Fruit fly (Drosophila melanogaster) whole organism, embryonic: ENCODE measurements around the gene CG31249.

ENCODE experiments used
- Atf6 ChIP-seq: fragments of 200-800 bp; sonication (Bioruptor generic); IDR thresholded peaks from 2 replicates; pipeline ENCODE4 v1.3.6; 2022; ENCODE audit warnings: missing biosample characterization, missing genetic modification characterization
- CG10267 ChIP-seq: fragments of 200-800 bp; sonication (Bioruptor generic); optimal IDR thresholded peaks from 2 replicates; lab custom pipeline; 2018; ENCODE audit warnings: missing biosample characterization, mild to moderate bottlenecking, missing genetic modification characterization, moderate library complexity
- CG13624 ChIP-seq: fragments of 200-800 bp; sonication (Bioruptor generic); optimal IDR thresholded peaks from 2 replicates; lab custom pipeline; 2016; ENCODE audit warnings: missing biosample characterization, missing genetic modification characterization
- CG18476 ChIP-seq: fragments of 200-800 bp; sonication (Bioruptor generic); optimal IDR thresholded peaks from 2 replicates; lab custom pipeline; 2016; ENCODE audit warnings: missing biosample characterization, mild to moderate bottlenecking, missing genetic modification characterization
- CG2129 ChIP-seq: fragments of 200-800 bp; sonication (Bioruptor generic); IDR thresholded peaks from 2 replicates; pipeline ENCODE4 v1.3.6; 2022; ENCODE audit warnings: missing biosample characterization, missing genetic modification characterization; ENCODE audit not compliant: partially characterized antibody
- CG2875 ChIP-seq: fragments of 200-800 bp; sonication (Bioruptor generic); optimal IDR thresholded peaks from 2 replicates; lab custom pipeline; 2017; ENCODE audit warnings: missing biosample characterization, mild to moderate bottlenecking, missing genetic modification characterization, missing genetic modification reagents
- CG30431 ChIP-seq: fragments of 200-800 bp; sonication (Bioruptor generic); optimal IDR thresholded peaks from 2 replicates; lab custom pipeline; 2017; ENCODE audit warnings: missing biosample characterization, missing genetic modification characterization
- CG33213 ChIP-seq: fragments of 200-800 bp; sonication (Bioruptor generic); optimal IDR thresholded peaks from 3 replicates; lab custom pipeline; 2016; ENCODE audit warnings: missing biosample characterization, missing genetic modification characterization
- CG3407 ChIP-seq: fragments of 200-800 bp; sonication (Bioruptor generic); optimal IDR thresholded peaks from 2 replicates; lab custom pipeline; 2018; ENCODE audit warnings: missing biosample characterization, mild to moderate bottlenecking, missing genetic modification characterization
- CG7786 ChIP-seq: fragments of 200-800 bp; sonication (Bioruptor generic); optimal IDR thresholded peaks from 2 replicates; lab custom pipeline; 2016; ENCODE audit warnings: missing biosample characterization, missing genetic modification characterization
- CG9876 ChIP-seq: fragments of 200-800 bp; sonication (Bioruptor generic); optimal IDR thresholded peaks from 2 replicates; lab custom pipeline; 2016; ENCODE audit warnings: missing biosample characterization, missing genetic modification characterization
- Dfd ChIP-seq, 2 experiments: fragments of >200 bp; optimal IDR thresholded peaks; 2 replicates each; lab custom pipeline; 2017; ENCODE audit warnings: missing biosample characterization in 2 of 2, missing genetic modification characterization in 2 of 2
- Dip3 ChIP-seq: fragments of 200-800 bp; sonication (Bioruptor generic); optimal IDR thresholded peaks from 3 replicates; lab custom pipeline; 2016; ENCODE audit warnings: missing biosample characterization, missing genetic modification characterization
- Drgx ChIP-seq: fragments of 200-800 bp; sonication (Bioruptor generic); IDR thresholded peaks from 2 replicates; pipeline ENCODE4 v1.3.6; 2022; ENCODE audit warnings: missing biosample characterization, missing genetic modification characterization
- ERR ChIP-seq: fragments of 200-800 bp; sonication (Bioruptor generic); optimal IDR thresholded peaks from 2 replicates; lab custom pipeline; 2016; ENCODE audit warnings: missing biosample characterization, missing genetic modification characterization
- Eip74EF ChIP-seq, 2 experiments: fragments of 200-800 bp in 1 of 2; fragments of >200 bp in 1 of 2; sonication (Bioruptor generic) in 1 of 2; optimal IDR thresholded peaks; 2 replicates each; lab custom pipeline; 2017 to 2019; ENCODE audit warnings: missing biosample characterization in 2 of 2, missing genetic modification characterization in 2 of 2, mild to moderate bottlenecking in 1 of 2, moderate library complexity in 1 of 2
- Ets97D ChIP-seq: fragments of 200-800 bp; sonication (Bioruptor generic); optimal IDR thresholded peaks from 3 replicates; lab custom pipeline; 2016; ENCODE audit warnings: missing biosample characterization, missing genetic modification characterization
- HLH4C ChIP-seq: fragments of 200-800 bp; sonication (Bioruptor generic); IDR thresholded peaks from 3 replicates; pipeline ENCODE4 v1.3.6; 2022; ENCODE audit warnings: missing biosample characterization, missing genetic modification characterization; ENCODE audit not compliant: partially characterized antibody
- HLHmδ ChIP-seq: fragments of 200-800 bp; sonication (Bioruptor generic); optimal IDR thresholded peaks from 2 replicates; lab custom pipeline; 2018; ENCODE audit warnings: missing biosample characterization, mild to moderate bottlenecking, missing genetic modification characterization, moderate library complexity
- Hmx ChIP-seq: fragments of 200-800 bp; sonication (Bioruptor generic); optimal IDR thresholded peaks from 2 replicates; lab custom pipeline; 2016; ENCODE audit warnings: missing biosample characterization, missing genetic modification characterization
- Lpt ChIP-seq: fragments of >200 bp; optimal IDR thresholded peaks from 2 replicates; lab custom pipeline; 2018; ENCODE audit warnings: missing biosample characterization, missing genetic modification characterization
- MTF-1 ChIP-seq: fragments of 200-800 bp; sonication (Bioruptor generic); optimal IDR thresholded peaks from 2 replicates; lab custom pipeline; 2018; ENCODE audit warnings: missing biosample characterization, mild to moderate bottlenecking, missing genetic modification characterization, borderline replicate concordance
- Mes4 ChIP-seq: fragments of 200-800 bp; sonication (Bioruptor generic); optimal IDR thresholded peaks from 2 replicates; lab custom pipeline; 2016; ENCODE audit warnings: missing biosample characterization, missing genetic modification characterization
- NfI ChIP-seq: fragments of 200-800 bp; sonication (Bioruptor generic); optimal IDR thresholded peaks from 3 replicates; lab custom pipeline; 2018; ENCODE audit warnings: missing biosample characterization, mild to moderate bottlenecking, missing genetic modification characterization, moderate library complexity
- Oaz ChIP-seq: fragments of 200-800 bp; sonication (Bioruptor generic); IDR thresholded peaks from 2 replicates; pipeline ENCODE4 v1.3.6; 2022; ENCODE audit warnings: missing biosample characterization, missing genetic modification characterization
- PHDP ChIP-seq: fragments of 200-800 bp; sonication (Bioruptor generic); optimal IDR thresholded peaks from 3 replicates; lab custom pipeline; 2018; ENCODE audit warnings: missing biosample characterization, mild to moderate bottlenecking, missing genetic modification characterization, moderate library complexity
- Sin3A ChIP-seq: fragments of >200 bp; optimal IDR thresholded peaks from 2 replicates; lab custom pipeline; 2018
- Spps ChIP-seq: fragments of 200-800 bp; sonication (Bioruptor generic); optimal IDR thresholded peaks from 2 replicates; lab custom pipeline; 2018; ENCODE audit warnings: missing biosample characterization, mild to moderate bottlenecking, missing genetic modification characterization
- Usf ChIP-seq: fragments of 200-800 bp; sonication (Bioruptor generic); optimal IDR thresholded peaks from 2 replicates; lab custom pipeline; 2017; ENCODE audit warnings: missing genotype, missing biosample characterization, missing genetic modification characterization
- al ChIP-seq: fragments of 200-800 bp; sonication (Bioruptor generic); IDR thresholded peaks from 2 replicates; pipeline ENCODE4 v1.3.6; 2022; ENCODE audit warnings: missing biosample characterization, missing genetic modification characterization
- ap ChIP-seq: fragments of 200-800 bp; sonication (Bioruptor generic); IDR thresholded peaks from 2 replicates; pipeline ENCODE4 v1.3.6; 2022; ENCODE audit warnings: missing biosample characterization, missing genetic modification characterization
- en ChIP-seq: fragments of 200-800 bp; sonication (Bioruptor generic); optimal IDR thresholded peaks from 2 replicates; lab custom pipeline; 2016; ENCODE audit warnings: missing biosample characterization, missing genetic modification characterization
- fd3F ChIP-seq: fragments of 200-800 bp; sonication (Bioruptor generic); optimal IDR thresholded peaks from 2 replicates; lab custom pipeline; 2018; ENCODE audit warnings: missing biosample characterization, mild to moderate bottlenecking, missing genetic modification characterization, moderate library complexity
- gem ChIP-seq: fragments of 200-800 bp; sonication (Bioruptor generic); optimal IDR thresholded peaks from 2 replicates; lab custom pipeline; 2019; ENCODE audit warnings: missing biosample characterization, mild to moderate bottlenecking, missing genetic modification characterization, moderate library complexity
- her ChIP-seq: fragments of 200-800 bp; sonication (Bioruptor generic); optimal IDR thresholded peaks from 2 replicates; lab custom pipeline; 2016; ENCODE audit warnings: missing biosample characterization, missing genetic modification characterization
- hth ChIP-seq: fragments of >200 bp; optimal IDR thresholded peaks from 2 replicates; lab custom pipeline; 2017; ENCODE audit warnings: inconsistent platforms
- kay ChIP-seq: fragments of 200-800 bp; sonication (Bioruptor generic); optimal IDR thresholded peaks from 2 replicates; lab custom pipeline; 2016; ENCODE audit warnings: missing biosample characterization, missing genetic modification characterization
- luna ChIP-seq: fragments of 200-800 bp; sonication (Bioruptor generic); optimal IDR thresholded peaks from 2 replicates; lab custom pipeline; 2016; ENCODE audit warnings: missing biosample characterization, missing genetic modification characterization
- mirr ChIP-seq: fragments of 200-800 bp; sonication (Bioruptor generic); optimal IDR thresholded peaks from 3 replicates; lab custom pipeline; 2018; ENCODE audit warnings: missing biosample characterization, mild to moderate bottlenecking, missing genetic modification characterization
- nerfin-2 ChIP-seq: fragments of 200-800 bp; sonication (Bioruptor generic); IDR thresholded peaks from 2 replicates; pipeline ENCODE4 v1.3.6; 2022; ENCODE audit warnings: missing biosample characterization, missing genetic modification characterization; ENCODE audit not compliant: partially characterized antibody
- nom ChIP-seq: fragments of 200-800 bp; sonication (Bioruptor generic); optimal IDR thresholded peaks from 2 replicates; lab custom pipeline; 2017; ENCODE audit warnings: missing biosample characterization, missing genetic modification characterization, mild to moderate bottlenecking, moderate library complexity, missing genetic modification reagents
- repo ChIP-seq: fragments of 200-800 bp; sonication (Bioruptor generic); optimal IDR thresholded peaks from 2 replicates; lab custom pipeline; 2016; ENCODE audit warnings: missing biosample characterization, missing genetic modification characterization
- schlank ChIP-seq: fragments of 200-800 bp; sonication (Bioruptor generic); optimal IDR thresholded peaks from 2 replicates; lab custom pipeline; 2018; ENCODE audit warnings: missing biosample characterization, mild to moderate bottlenecking, missing genetic modification characterization
- scrt ChIP-seq: fragments of 200-800 bp; sonication (Bioruptor generic); optimal IDR thresholded peaks from 2 replicates; lab custom pipeline; 2018; ENCODE audit warnings: missing biosample characterization, mild to moderate bottlenecking, missing genetic modification characterization, moderate library complexity
- sisA ChIP-seq: fragments of 200-800 bp; sonication (Bioruptor generic); IDR thresholded peaks from 2 replicates; pipeline ENCODE4 v1.3.6; 2022; ENCODE audit warnings: missing biosample characterization, missing genetic modification characterization
- sqz ChIP-seq: fragments of 200-800 bp; sonication (Bioruptor generic); optimal IDR thresholded peaks from 3 replicates; lab custom pipeline; 2018; ENCODE audit warnings: missing biosample characterization, mild to moderate bottlenecking, missing genetic modification characterization
- ssp ChIP-seq: fragments of 200-800 bp; sonication (Bioruptor generic); IDR thresholded peaks from 2 replicates; pipeline ENCODE4 v1.3.6; 2022; ENCODE audit warnings: missing biosample characterization, missing genetic modification characterization
- wek ChIP-seq: fragments of 200-800 bp; sonication (Bioruptor generic); optimal IDR thresholded peaks from 3 replicates; lab custom pipeline; 2018; ENCODE audit warnings: missing biosample characterization, mild to moderate bottlenecking, missing genetic modification characterization, moderate library complexity
- zfh2 ChIP-seq: fragments of 200-800 bp; sonication (Bioruptor generic); optimal IDR thresholded peaks from 2 replicates; lab custom pipeline; 2016; ENCODE audit warnings: missing biosample characterization, missing genetic modification characterization

Gene CG31249

DNA sequence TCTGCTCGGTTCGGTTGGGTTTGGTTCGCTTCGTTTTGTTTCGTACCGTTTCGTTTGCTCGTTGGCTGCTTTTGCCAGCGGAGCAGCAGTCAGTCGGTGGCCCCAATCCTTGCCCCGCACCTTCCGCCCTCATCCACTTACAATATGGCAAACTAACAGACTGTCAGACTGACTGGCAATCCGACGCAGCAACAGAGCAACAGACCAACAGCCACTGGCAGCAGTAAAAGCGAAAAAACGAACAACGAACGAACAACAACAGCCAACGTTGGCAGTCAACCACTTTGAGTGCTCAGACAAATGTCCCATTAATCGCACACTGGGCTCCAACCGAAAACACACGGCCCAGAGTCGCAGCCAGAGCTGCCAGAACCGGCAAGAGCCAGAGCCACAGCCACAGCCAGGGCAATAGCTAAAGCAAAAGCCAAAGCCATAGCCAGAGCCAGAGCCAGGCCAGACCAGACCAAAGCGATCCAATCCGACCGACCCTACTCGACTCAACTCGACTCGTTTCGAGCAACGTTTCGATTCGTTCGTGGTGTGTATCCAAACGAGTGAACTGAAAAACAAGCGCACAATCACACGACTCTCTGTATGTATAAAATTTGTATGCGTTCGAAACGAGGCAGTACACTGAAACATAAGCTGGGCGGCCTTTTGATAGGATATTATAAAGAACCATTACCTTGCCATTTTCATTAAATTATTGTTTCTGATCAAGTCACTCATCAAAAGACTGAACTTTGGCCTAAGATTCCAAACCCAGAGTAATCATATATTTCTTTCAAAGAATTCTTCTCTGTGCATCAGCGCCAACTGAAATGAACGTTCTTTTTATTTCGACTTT, 17.0 kb upstream of the CG31249 start (continued):
- TF ChIP-seq her (GFP tag; lab: Kevin White, UChicago): peak; percentile 98
- TF ChIP-seq Spps (tag; lab: Kevin White, UChicago): peak; percentile 97
- TF ChIP-seq Ets97D (GFP tag; lab: Kevin White, UChicago): peak; percentile 96
- peak; percentile 99 for TF ChIP-seq sisA (GFP tag; lab: Robert Waterston, UW)
- TF ChIP-seq CG9876: peak; percentile 98
- no peak for TF ChIP-seq nerfin-2 (GFP tag; lab: Robert Waterston, UW)
- TF ChIP-seq gem: peak; percentile 99
- TF ChIP-seq sqz: peak; percentile 96
- peak; percentile 99 for TF ChIP-seq CG33213 (GFP tag; lab: Kevin White, UChicago)
- peak; percentile 98 for TF ChIP-seq al (GFP tag; lab: Robert Waterston, UW)
- TF ChIP-seq Mes4 (GFP tag; lab: Kevin White, UChicago): peak; percentile 99
- peak; percentile 99 for TF ChIP-seq CG2875 (GFP tag; lab: Kevin White, UChicago)
- peak; percentile 99 for TF ChIP-seq PHDP (tag; lab: Kevin White, UChicago)
- peak; percentile 96 for TF ChIP-seq scrt (GFP tag; lab: Kevin White, UChicago)
- TF ChIP-seq HLHmδ: no peak
- TF ChIP-seq CG13624: peak; percentile 99
- TF ChIP-seq Dfd (GFP tag; optimal IDR thresholded peaks at IDR 0.05; lab: Kevin White, UChicago): no peak
- peak; percentile 92 for TF ChIP-seq wek (GFP tag; lab: Kevin White, UChicago)
- TF ChIP-seq ap (GFP tag; lab: Robert Waterston, UW): peak; percentile 99
- TF ChIP-seq CG3407 (GFP tag; lab: Kevin White, UChicago): peak; percentile 97
- peak; percentile 98 for TF ChIP-seq CG18476 (GFP tag; lab: Kevin White, UChicago)
- TF ChIP-seq ERR: peak; percentile 98
- TF ChIP-seq kay: peak; percentile 99
- no peak for TF ChIP-seq CG2129 (GFP tag; lab: Robert Waterston, UW)
- peak; percentile 95 for TF ChIP-seq CG10267 (tag; lab: Kevin White, UChicago)
- no peak for TF ChIP-seq Sin3A (lab: Kevin White, UChicago)
- peak; percentile 100 for TF ChIP-seq Drgx (GFP tag; lab: Robert Waterston, UW)
- peak; percentile 99 for TF ChIP-seq CG30431 (GFP tag; lab: Kevin White, UChicago)
- peak; percentile 99 for TF ChIP-seq NfI (GFP tag; lab: Kevin White, UChicago)
- TF ChIP-seq repo (GFP tag; lab: Kevin White, UChicago): peak; percentile 99
- TF ChIP-seq CG7786 (GFP tag; lab: Kevin White, UChicago): peak; percentile 99
- peak; percentile 98 for TF ChIP-seq zfh2 (GFP tag; lab: Kevin White, UChicago)
- peak; percentile 94 for TF ChIP-seq Hmx
- TF ChIP-seq hth: no peak
- peak; percentile 99 for TF ChIP-seq en (GFP tag; lab: Kevin White, UChicago)
- no peak for TF ChIP-seq Lpt (GFP tag; lab: Kevin White, UChicago)
- peak; percentile 97 for TF ChIP-seq Usf (GFP tag; lab: Kevin White, UChicago)
- peak; percentile 98 for TF ChIP-seq luna (GFP tag; lab: Kevin White, UChicago)
- TF ChIP-seq HLH4C (GFP tag; lab: Robert Waterston, UW): no peak
- TF ChIP-seq Dip3 (GFP tag; lab: Kevin White, UChicago): peak; percentile 99
- peak; percentile 94 for TF ChIP-seq ssp (GFP tag; lab: Robert Waterston, UW)
- TF ChIP-seq schlank: peak; percentile 97
- peak; percentile 68 for TF ChIP-seq mirr (GFP tag; lab: Kevin White, UChicago)
- peak in 1 of 2 experiments; percentile 98 for TF ChIP-seq Eip74EF (GFP tag; optimal IDR thresholded peaks at IDR 0.05; lab: Kevin White, UChicago)
- peak; percentile 96 for TF ChIP-seq MTF-1 (GFP tag; lab: Kevin White, UChicago)
- peak; percentile 97 for TF ChIP-seq Oaz
- peak; percentile 99 for TF ChIP-seq nom (GFP tag; lab: Kevin White, UChicago)
- TF ChIP-seq Atf6 (GFP tag; lab: Robert Waterston, UW): peak; percentile 99
- TF ChIP-seq fd3F (GFP tag; lab: Kevin White, UChicago): peak; percentile 99
